Fruit fly (Drosophila melanogaster) whole organism: ENCODE results near the gene Vps8.

ENCODE experiments used
- CG8478 ChIP-seq: fragments of >200 bp; optimal IDR thresholded peaks from 2 replicates; lab custom pipeline; 2018; ENCODE audit warnings: inconsistent platforms
- Dll ChIP-seq: fragments of >200 bp; optimal IDR thresholded peaks from 2 replicates; lab custom pipeline; 2017
- EcR ChIP-seq, 2 experiments: fragments of >200 bp; optimal IDR thresholded peaks; 2 replicates each; lab custom pipeline; 2017; ENCODE audit warnings: missing biosample characterization in 2 of 2, missing genetic modification characterization in 2 of 2, missing genetic modification reagents in 2 of 2
- pan ChIP-seq: fragments of >200 bp; optimal IDR thresholded peaks from 2 replicates; lab custom pipeline; 2017
- psq ChIP-seq: fragments of >200 bp; optimal IDR thresholded peaks from 2 replicates; lab custom pipeline; 2017
- usp ChIP-seq: fragments of >200 bp; optimal IDR thresholded peaks from 2 replicates; lab custom pipeline; 2017; ENCODE audit warnings: missing biosample characterization, missing genetic modification characterization, mixed read lengths

dm6 chr3L:6458725-6459124 is 36.4 kb downstream of the Vps8 start:
- TF ChIP-seq psq (no peak), Dll (no peak), CG8478 (lab: Kevin White, UChicago) (no peak), pan (lab: Kevin White, UChicago) (no peak), usp (no peak), EcR (GFP tag; optimal IDR thresholded peaks at IDR 0.05; lab: Kevin White, UChicago) (no peak)
